Fruit fly (Drosophila melanogaster): ENCODE data around the gene eIF2Balpha.

DNA sequence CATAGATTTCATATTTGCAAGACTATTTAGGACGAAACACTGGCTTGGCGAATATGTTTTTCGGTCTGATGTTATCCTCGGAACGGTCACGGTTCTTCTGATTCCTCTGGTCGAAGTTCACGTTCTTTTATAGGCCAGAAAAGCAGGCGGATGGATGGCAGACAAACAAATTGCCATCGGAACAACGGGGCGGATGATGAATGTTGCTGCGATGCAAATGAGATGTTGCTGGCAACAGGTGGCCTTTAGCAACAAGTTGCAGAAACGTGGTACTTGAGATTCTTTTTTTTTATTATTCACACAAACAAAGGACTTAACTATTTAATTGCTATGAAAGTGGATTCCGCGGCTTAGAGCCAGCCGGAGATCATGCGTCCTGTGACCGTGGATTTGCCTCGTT lies 21.4 kb downstream of the eIF2Balpha start, which contains the start of gene Capa:
- TF ChIP-seq CG9705 (GFP tag; optimal IDR thresholded peaks at IDR 0.05) (no peak), N (GFP tag; optimal IDR thresholded peaks at IDR 0.05) (no peak), pan (optimal IDR thresholded peaks at IDR 0.05) (no peak), Sp1 (GFP tag; optimal IDR thresholded peaks at IDR 0.05) (no peak), sage (GFP tag; optimal IDR thresholded peaks at IDR 0.05) (no peak), dmrt93B (GFP tag; optimal IDR thresholded peaks at IDR 0.05) (no peak), sv (GFP tag; optimal IDR thresholded peaks at IDR 0.05) (no peak), usp (GFP tag; optimal IDR thresholded peaks at IDR 0.05) (no peak), Myc (optimal IDR thresholded peaks at IDR 0.05) (no peak)

All from whole organism, wandering third instar larva.